Worm (Caenorhabditis elegans): ENCODE results near the gene Y43E12A.2.
A peak's percentile ranks its signal among the peaks of the same experiment; 100 is the strongest.

Y43E12A.2 gene

DNA sequence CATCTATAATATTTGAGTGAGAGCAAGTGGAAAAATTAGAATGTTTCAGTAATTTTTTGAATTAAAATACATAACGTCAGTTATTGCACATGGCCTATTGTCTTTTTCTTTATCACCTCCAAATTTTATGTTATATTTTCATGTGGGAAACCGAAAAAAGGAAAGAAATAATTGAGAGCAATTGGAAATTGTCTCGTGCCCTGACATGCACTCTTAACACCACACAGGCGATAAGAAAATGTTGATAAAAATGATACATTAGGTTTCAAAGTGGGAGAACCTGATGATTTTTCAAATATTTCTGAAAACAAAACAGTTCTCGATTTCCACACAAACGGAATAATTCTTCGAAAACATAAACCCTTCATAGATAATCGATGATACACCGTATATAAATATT is 34.0 kb downstream of the Y43E12A.2 start, which contains the start of gene F13H10.3:
Gene F13H10.3 (minus strand): TSS at position 73 of the 400 bp plus-strand sequence.
- TF ChIP-seq elt-2 (tag; optimal IDR thresholded peaks at IDR 0.05) = peak; percentile 25
- no peak for TF ChIP-seq hlh-6 (tag; optimal IDR thresholded peaks at IDR 0.05)

DNA sequence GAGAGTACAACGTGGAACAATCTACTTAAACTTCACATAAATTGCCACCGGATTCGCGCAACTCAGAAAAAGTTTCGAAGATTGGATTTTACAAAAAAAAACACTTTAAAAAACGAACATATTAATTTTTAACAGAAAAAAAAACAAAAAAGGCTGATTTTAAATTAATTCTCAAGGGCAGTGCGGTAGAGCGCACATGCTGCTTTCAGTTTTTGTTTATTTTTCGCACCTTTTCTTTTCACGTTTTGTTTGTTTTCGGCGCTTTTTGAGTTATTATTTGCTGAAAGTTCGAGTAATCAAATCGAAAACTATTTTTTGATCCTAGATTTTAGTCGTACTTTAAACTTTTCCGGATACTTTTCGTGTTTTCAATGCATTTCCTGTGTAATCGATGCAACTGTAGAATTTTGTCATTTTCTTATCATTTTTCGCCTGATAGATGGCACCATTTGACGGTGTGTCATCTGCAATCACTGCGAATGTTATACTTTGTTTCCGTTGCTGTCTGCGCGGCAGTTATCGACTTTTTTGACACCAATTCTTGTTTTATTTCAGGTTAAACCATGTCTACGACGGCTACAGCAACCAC is 38.2 kb downstream of the Y43E12A.2 start, which contains the start of gene F13H10.8:
Gene F13H10.8 (plus strand): TSS at position 556 of the 589 bp plus-strand sequence.
- no peak for TF ChIP-seq nfya-1 (tag; optimal IDR thresholded peaks at IDR 0.05)
- peak; percentile 82 for TF ChIP-seq unc-42 (tag; optimal IDR thresholded peaks at IDR 0.05)
- TF ChIP-seq pha-2 (tag; optimal IDR thresholded peaks at IDR 0.05) = no peak
- TF ChIP-seq pat-9 (tag; optimal IDR thresholded peaks at IDR 0.05) = no peak
- TF ChIP-seq ceh-19 (GFP tag; optimal IDR thresholded peaks at IDR 0.05) = no peak
- TF ChIP-seq tbx-7 (tag; optimal IDR thresholded peaks at IDR 0.05) = peak; percentile 25
- TF ChIP-seq ceh-14 (tag; optimal IDR thresholded peaks at IDR 0.05) = peak; percentile 14
- peak; percentile 73 for TF ChIP-seq elt-2 (tag; optimal IDR thresholded peaks at IDR 0.05)
- TF ChIP-seq lim-6 (tag; optimal IDR thresholded peaks at IDR 0.05) = no peak
- TF ChIP-seq nhr-11 (tag; optimal IDR thresholded peaks at IDR 0.05) = no peak
- TF ChIP-seq hlh-6 (tag; optimal IDR thresholded peaks at IDR 0.05) = no peak
- TF ChIP-seq hlh-8 (tag; optimal IDR thresholded peaks at IDR 0.05) = no peak
- no peak for TF ChIP-seq T23F11.4 (GFP tag; optimal IDR thresholded peaks at IDR 0.05)
- no peak for TF ChIP-seq unc-3 (GFP tag; conservative IDR thresholded peaks at IDR 0.05)
- no peak for TF ChIP-seq unc-3 (tag; optimal IDR thresholded peaks at IDR 0.05)
- no peak for TF ChIP-seq ceh-45 (GFP tag; IDR thresholded peaks at IDR 0.05)
- no peak for TF ChIP-seq pqm-1 (tag; optimal IDR thresholded peaks at IDR 0.05)
- no peak for TF ChIP-seq sdc-2 (tag; optimal IDR thresholded peaks at IDR 0.05)
- TF ChIP-seq tbx-2 (tag; optimal IDR thresholded peaks at IDR 0.05) = peak; percentile 37

DNA sequence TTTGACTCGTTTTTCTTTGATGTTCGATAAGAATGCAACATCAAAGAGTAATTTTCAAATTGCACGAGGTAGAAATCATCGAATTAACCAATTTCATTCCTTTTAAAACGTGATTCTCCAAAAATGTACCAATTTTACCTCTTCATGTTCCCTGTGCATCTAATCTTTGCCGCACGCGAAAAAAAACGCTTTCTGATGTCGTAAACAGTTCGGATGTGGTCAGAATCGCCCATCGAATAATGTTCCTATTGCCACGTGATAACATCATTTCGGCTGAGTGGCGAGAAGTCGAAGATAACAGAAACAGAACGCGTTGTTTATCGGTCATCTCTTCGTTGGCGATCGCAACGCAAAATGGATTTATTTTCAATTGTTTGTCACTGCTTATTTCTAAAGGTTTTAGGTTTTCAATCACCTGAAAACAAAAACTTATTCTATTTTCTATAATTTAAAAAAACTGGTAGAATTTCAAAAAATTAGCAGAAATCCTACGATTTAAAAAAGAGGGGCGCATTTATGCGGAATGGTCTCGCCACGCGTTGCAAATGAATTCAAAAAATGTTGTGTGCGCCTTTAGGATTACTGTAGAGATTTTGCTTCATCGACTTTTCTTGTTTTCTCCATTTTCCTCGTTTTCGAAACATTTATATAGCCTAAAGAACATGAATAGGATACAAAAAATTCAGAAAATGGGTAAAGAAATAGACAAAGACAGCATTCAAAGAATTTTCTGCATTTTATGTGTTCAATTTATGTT is 39.8 kb downstream of the Y43E12A.2 start, which contains the start of gene mogs-1:
Gene mogs-1 (minus strand): TSS at position 417 of the 757 bp plus-strand sequence.
- TF ChIP-seq C38D4.7 (GFP tag; optimal IDR thresholded peaks at IDR 0.05) = no peak

DNA sequence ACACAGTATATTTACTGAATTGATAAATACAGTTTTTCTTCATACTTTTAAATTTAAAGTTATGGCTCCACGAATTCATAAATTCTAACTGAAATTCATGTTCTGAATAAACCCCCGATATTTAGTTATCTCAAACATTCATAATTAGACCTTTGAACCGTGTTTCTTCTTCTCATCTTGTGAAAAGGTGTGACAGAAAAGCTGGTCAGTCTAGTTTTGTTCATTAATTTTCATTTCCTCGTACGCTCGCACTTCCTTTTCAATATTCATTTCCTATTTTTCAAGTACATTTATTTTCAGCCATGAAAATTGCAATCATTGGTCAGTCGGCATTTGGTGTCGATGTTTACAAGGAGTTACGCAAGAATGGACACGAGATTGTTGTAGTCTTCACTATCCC is 40.4 kb downstream of the Y43E12A.2 start, which contains the start of gene alh-3:
Gene alh-3 (plus strand): TSS at position 301 of the 400 bp plus-strand sequence.
- TF ChIP-seq C38D4.7 (GFP tag; optimal IDR thresholded peaks at IDR 0.05) = no peak
- TF ChIP-seq unc-55 (GFP tag; optimal IDR thresholded peaks at IDR 0.05) = no peak
- TF ChIP-seq K09A11.1 (tag; optimal IDR thresholded peaks at IDR 0.05; ENCODE audit: insufficient read depth) = no peak
- TF ChIP-seq unc-86 (tag; optimal IDR thresholded peaks at IDR 0.05) = no peak
- no peak for TF ChIP-seq elt-2 (tag; optimal IDR thresholded peaks at IDR 0.05)
- no peak for TF ChIP-seq pax-1 (tag; optimal IDR thresholded peaks at IDR 0.05)
- no peak for TF ChIP-seq pqm-1 (tag; optimal IDR thresholded peaks at IDR 0.05)
- no peak for TF ChIP-seq C08G9.2 (tag; optimal IDR thresholded peaks at IDR 0.05)

DNA sequence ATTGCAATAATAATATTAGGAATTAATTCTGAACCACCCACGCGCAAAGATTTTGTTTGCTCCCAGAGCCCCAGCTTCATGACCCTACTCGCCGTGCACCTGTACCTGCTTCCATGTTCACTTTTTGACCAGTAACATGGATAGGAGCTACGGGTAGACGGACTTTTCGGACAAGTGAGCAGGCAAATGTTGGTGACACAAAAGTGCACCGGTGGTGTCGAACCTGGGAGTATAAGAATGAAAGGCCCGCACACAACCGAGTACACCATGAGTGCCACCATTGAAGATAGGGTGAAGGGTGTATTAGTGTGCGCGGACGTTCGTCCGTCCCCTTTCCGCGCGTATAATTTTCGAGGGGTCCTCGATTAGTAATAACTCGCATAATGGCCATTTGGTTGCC is 44.1 kb downstream of the Y43E12A.2 start:
- TF ChIP-seq ceh-14 (tag; optimal IDR thresholded peaks at IDR 0.05) = peak; percentile 86
- peak; percentile 98 for TF ChIP-seq T23F11.4 (GFP tag; optimal IDR thresholded peaks at IDR 0.05)
- TF ChIP-seq lin-11 (tag; optimal IDR thresholded peaks at IDR 0.05) = peak; percentile 95
- peak; percentile 98 for TF ChIP-seq ceh-19 (GFP tag; optimal IDR thresholded peaks at IDR 0.05)
- peak; percentile 98 for TF ChIP-seq ceh-34 (tag; optimal IDR thresholded peaks at IDR 0.05)
- TF ChIP-seq unc-3 (GFP tag; conservative IDR thresholded peaks at IDR 0.05) = peak; percentile 94
- peak; percentile 96 for TF ChIP-seq unc-3 (tag; optimal IDR thresholded peaks at IDR 0.05)
- peak; percentile 92 for TF ChIP-seq ceh-24 (tag; optimal IDR thresholded peaks at IDR 0.05)
- peak; percentile 99 for TF ChIP-seq elt-2 (tag; optimal IDR thresholded peaks at IDR 0.05)
- no peak for TF ChIP-seq pros-1 (tag; optimal IDR thresholded peaks at IDR 0.05)
- peak; percentile 91 for TF ChIP-seq pag-3 (tag; optimal IDR thresholded peaks at IDR 0.05; ENCODE audit: borderline replicate concordance)
- peak; percentile 97 for TF ChIP-seq ceh-48 (tag; optimal IDR thresholded peaks at IDR 0.05)
- TF ChIP-seq unc-55 (GFP tag; optimal IDR thresholded peaks at IDR 0.05) = no peak
- peak; percentile 95 for TF ChIP-seq ceh-2 (tag; optimal IDR thresholded peaks at IDR 0.05)
- peak; percentile 97 for TF ChIP-seq sox-2 (GFP tag; IDR thresholded peaks at IDR 0.05)
- TF ChIP-seq zip-5 (tag; optimal IDR thresholded peaks at IDR 0.05) = peak; percentile 88
- TF ChIP-seq fkh-10 (GFP tag; optimal IDR thresholded peaks at IDR 0.05) = peak; percentile 90
- TF ChIP-seq ceh-31 (tag; optimal IDR thresholded peaks at IDR 0.05) = peak; percentile 83
- TF ChIP-seq hlh-15 (tag; optimal IDR thresholded peaks at IDR 0.05) = peak; percentile 91
- peak; percentile 95 for TF ChIP-seq npax-4 (tag; optimal IDR thresholded peaks at IDR 0.05)
- TF ChIP-seq hlh-30 (tag; optimal IDR thresholded peaks at IDR 0.05; ENCODE audit: insufficient read depth) = peak; percentile 80
- TF ChIP-seq F13H6.1 (tag; optimal IDR thresholded peaks at IDR 0.05) = peak; percentile 83
- peak; percentile 84 for TF ChIP-seq nfya-1 (tag; optimal IDR thresholded peaks at IDR 0.05)
- TF ChIP-seq ahr-1 (tag; optimal IDR thresholded peaks at IDR 0.05) = peak; percentile 97
- TF ChIP-seq unc-86 (tag; optimal IDR thresholded peaks at IDR 0.05) = peak; percentile 97

Data from whole organism, late embryonic.